Fruit fly (Drosophila melanogaster): Measurements from ENCODE around the gene nebu.

- TF ChIP-seq CG8478 (optimal IDR thresholded peaks at IDR 0.05) (no peak), CTCF (optimal IDR thresholded peaks at IDR 0.05) (no peak)
Observed at dm6 chr3L:12843056-12843799, at the start of gene nebu.
